ENCODE assay signal across 1 fruit fly cellular context in genomic region chr3R:27987329-27987728, dm6.
TF ChIP-seq lines count a peak whose summit lies in the region.

No protein-coding gene starts in this region.

TF ChIP-seq in whole organism, embryonic, 481 proteins besides CTCF, POLR2A, EP300 and RAD21 (continued from another document and continues in another):
- TF ChIP-seq CkIIα-i1 (GFP tag; IDR thresholded peaks at IDR 0.05; lab: Robert Waterston, UW) (no peak), HLHmδ (GFP tag; optimal IDR thresholded peaks at IDR 0.05; lab: Kevin White, UChicago) (no peak), CG3726 (GFP tag; IDR thresholded peaks at IDR 0.05; lab: Robert Waterston, UW) (no peak), Opbp (GFP tag; IDR thresholded peaks at IDR 0.05; lab: Robert Waterston, UW; ENCODE audit: partially characterized antibody) (no peak), vvl (GFP tag; IDR thresholded peaks at IDR 0.05; lab: Robert Waterston, UW) (peak; percentile 73), CG7271 (tag; optimal IDR thresholded peaks at IDR 0.05; lab: Kevin White, UChicago) (no peak), CG14965 (GFP tag; optimal IDR thresholded peaks at IDR 0.05; lab: Kevin White, UChicago; ENCODE audit: borderline replicate concordance) (no peak), pum (GFP tag; optimal IDR thresholded peaks at IDR 0.05; lab: Kevin White, UChicago) (no peak), Hr51 (GFP tag; optimal IDR thresholded peaks at IDR 0.05; lab: Kevin White, UChicago) (peak in 1 of 2 experiments; percentile 78), Nf-YC (tag; optimal IDR thresholded peaks at IDR 0.05; lab: Kevin White, UChicago) (peak; percentile 17), sens-2 (GFP tag; IDR thresholded peaks at IDR 0.05; lab: Robert Waterston, UW) (peak; percentile 25; the same call in 1 of the 2 replicates), ind (GFP tag; optimal IDR thresholded peaks at IDR 0.05; lab: Kevin White, UChicago) (peak; percentile 65), CG6791 (GFP tag; IDR thresholded peaks at IDR 0.05; lab: Robert Waterston, UW; ENCODE audit: partially characterized antibody) (no peak), kni (GFP tag; optimal IDR thresholded peaks at IDR 0.05; lab: Kevin White, UChicago) (no peak), Hey (tag; optimal IDR thresholded peaks at IDR 0.05; lab: Kevin White, UChicago) (no peak), CG17612 (GFP tag; IDR thresholded peaks at IDR 0.05; lab: Robert Waterston, UW) (peak; percentile 54), CG7786 (GFP tag; optimal IDR thresholded peaks at IDR 0.05; lab: Kevin White, UChicago) (no peak), CG12942 (GFP tag; optimal IDR thresholded peaks at IDR 0.05; lab: Kevin White, UChicago) (peak; percentile 21), CG13894 (tag; optimal IDR thresholded peaks at IDR 0.05; lab: Kevin White, UChicago) (peak; percentile 23), eve (GFP tag; optimal IDR thresholded peaks at IDR 0.05; lab: Kevin White, UChicago) (peak in 1 of 2 experiments; percentile 76), CG2712 (tag; optimal IDR thresholded peaks at IDR 0.05; lab: Kevin White, UChicago) (peak; percentile 71), Xrp1 (GFP tag; IDR thresholded peaks at IDR 0.05; lab: Robert Waterston, UW) (peak; percentile 72), zfh2 (GFP tag; optimal IDR thresholded peaks at IDR 0.05; lab: Kevin White, UChicago) (peak; percentile 2), CG10431 (GFP tag; optimal IDR thresholded peaks at IDR 0.05; lab: Kevin White, UChicago) (no peak), CG2889 (GFP tag; IDR thresholded peaks at IDR 0.05; lab: Robert Waterston, UW) (peak; percentile 62; the same call in 2 of the 3 replicates), CG4707 (GFP tag; optimal IDR thresholded peaks at IDR 0.05; lab: Kevin White, UChicago) (no peak), CG17829 (tag; optimal IDR thresholded peaks at IDR 0.05; lab: Kevin White, UChicago) (peak; percentile 68), wor (GFP tag; IDR thresholded peaks at IDR 0.05; lab: Robert Waterston, UW) (peak; percentile 55; the same call in 1 of the 2 replicates), CG13624 (GFP tag; optimal IDR thresholded peaks at IDR 0.05; lab: Kevin White, UChicago) (no peak), CG17568 (GFP tag; optimal IDR thresholded peaks at IDR 0.05; lab: Kevin White, UChicago) (no peak), seq (GFP tag; IDR thresholded peaks at IDR 0.05; lab: Robert Waterston, UW) (no peak), CG3065 (GFP tag; optimal IDR thresholded peaks at IDR 0.05; lab: Kevin White, UChicago) (no peak), al (GFP tag; IDR thresholded peaks at IDR 0.05; lab: Robert Waterston, UW) (peak; percentile 78), Ptx1 (GFP tag; IDR thresholded peaks at IDR 0.05; lab: Robert Waterston, UW) (peak; percentile 69), stc (GFP tag; IDR thresholded peaks at IDR 0.05; lab: Robert Waterston, UW) (0 out of 2 replicates have a peak, but pooled peaks have one; percentile 38), vfl (GFP tag; optimal IDR thresholded peaks at IDR 0.05; lab: Kevin White, UChicago) (no peak), trem (tag; optimal IDR thresholded peaks at IDR 0.05; lab: Kevin White, UChicago) (peak; percentile 39), CG4424 (GFP tag; optimal IDR thresholded peaks at IDR 0.05; lab: Kevin White, UChicago) (peak; percentile 51), tio (GFP tag; optimal IDR thresholded peaks at IDR 0.05; lab: Kevin White, UChicago) (peak; percentile 75), maf-S (GFP tag; optimal IDR thresholded peaks at IDR 0.05; lab: Kevin White, UChicago) (no peak), CG10959 (GFP tag; IDR thresholded peaks at IDR 0.05; lab: Robert Waterston, UW) (no peak), Rx (GFP tag; IDR thresholded peaks at IDR 0.05; lab: Robert Waterston, UW) (no peak), Adf1 (GFP tag; IDR thresholded peaks at IDR 0.05; lab: Robert Waterston, UW) (peak; percentile 52), mam (GFP tag; optimal IDR thresholded peaks at IDR 0.05; lab: Kevin White, UChicago) (no peak), Ravus (GFP tag; IDR thresholded peaks at IDR 0.05; lab: Robert Waterston, UW) (peak; percentile 7; the same call in 1 of the 2 replicates), slou (GFP tag; optimal IDR thresholded peaks at IDR 0.05; lab: Kevin White, UChicago) (no peak), zen2 (GFP tag; IDR thresholded peaks at IDR 0.05; lab: Robert Waterston, UW; ENCODE audit: partially characterized antibody) (no peak), CG11560 (tag; IDR thresholded peaks at IDR 0.05; lab: Robert Waterston, UW) (no peak), fd102C (GFP tag; optimal IDR thresholded peaks at IDR 0.05; lab: Kevin White, UChicago) (no peak), Pdp1 (GFP tag; optimal IDR thresholded peaks at IDR 0.05; lab: Kevin White, UChicago) (no peak), salm (tag; optimal IDR thresholded peaks at IDR 0.05; lab: Kevin White, UChicago) (no peak), stwl (tag; optimal IDR thresholded peaks at IDR 0.05; lab: Kevin White, UChicago) (no peak), CG11247 (GFP tag; IDR thresholded peaks at IDR 0.05; lab: Robert Waterston, UW) (peak; percentile 59; the same call in 1 of the 2 replicates), klu (GFP tag; IDR thresholded peaks at IDR 0.05; lab: Robert Waterston, UW) (peak; percentile 69), CG17802 (tag; optimal IDR thresholded peaks at IDR 0.05; lab: Kevin White, UChicago) (no peak), exex (tag; optimal IDR thresholded peaks at IDR 0.05; lab: Kevin White, UChicago) (no peak), Kr (GFP tag; optimal IDR thresholded peaks at IDR 0.05; lab: Kevin White, UChicago) (no peak), nerfin-1 (tag; optimal IDR thresholded peaks at IDR 0.05; lab: Kevin White, UChicago) (peak; percentile 10), HHEX (GFP tag; optimal IDR thresholded peaks at IDR 0.05; lab: Kevin White, UChicago) (peak; percentile 59), Doc3 (GFP tag; IDR thresholded peaks at IDR 0.05; lab: Robert Waterston, UW; ENCODE audit: partially characterized antibody) (no peak), tin (GFP tag; optimal IDR thresholded peaks at IDR 0.05; lab: Kevin White, UChicago) (peak; percentile 38), Scr (GFP tag; IDR thresholded peaks at IDR 0.05; lab: Robert Waterston, UW; ENCODE audit: partially characterized antibody) (no peak), CG10366 (GFP tag; IDR thresholded peaks at IDR 0.05; lab: Robert Waterston, UW) (peak; percentile 62), Med (GFP tag; lab: Kevin White, UChicago) (peak; percentile 44), emc (GFP tag; optimal IDR thresholded peaks at IDR 0.05; lab: Kevin White, UChicago) (no peak), z (GFP tag; IDR thresholded peaks at IDR 0.05; lab: Robert Waterston, UW) (no peak), CG6272 (GFP tag; IDR thresholded peaks at IDR 0.05; lab: Robert Waterston, UW) (peak; percentile 44; the same call in 1 of the 2 replicates), sc (optimal IDR thresholded peaks at IDR 0.05; lab: Kevin White, UChicago) (no peak), sc (GFP tag; optimal IDR thresholded peaks at IDR 0.05; lab: Kevin White, UChicago) (no peak), Lpt (GFP tag; optimal IDR thresholded peaks at IDR 0.05; lab: Kevin White, UChicago) (no peak), CG1529 (GFP tag; optimal IDR thresholded peaks at IDR 0.05; lab: Kevin White, UChicago) (peak; percentile 45), CG14441 (GFP tag; IDR thresholded peaks at IDR 0.05; lab: Robert Waterston, UW) (peak; percentile 36; the same call in 1 of the 2 replicates), croc (GFP tag; conservative IDR thresholded peaks at IDR 0.05; lab: Robert Waterston, UW) (peak; percentile 31; the same call in 1 of the 3 replicates), da (GFP tag; optimal IDR thresholded peaks at IDR 0.05; lab: Kevin White, UChicago) (no peak), tgo (GFP tag; IDR thresholded peaks at IDR 0.05; lab: Robert Waterston, UW) (peak; percentile 79), Dip3 (GFP tag; optimal IDR thresholded peaks at IDR 0.05; lab: Kevin White, UChicago) (peak; percentile 19), sisA (GFP tag; IDR thresholded peaks at IDR 0.05; lab: Robert Waterston, UW) (no peak), danr (GFP tag; IDR thresholded peaks at IDR 0.05; lab: Robert Waterston, UW) (peak; percentile 46; the same call in 1 of the 2 replicates), gro (GFP tag; optimal IDR thresholded peaks at IDR 0.05; lab: Kevin White, UChicago) (no peak), tll (GFP tag; optimal IDR thresholded peaks at IDR 0.05; lab: Kevin White, UChicago) (no peak), CG14860 (GFP tag; IDR thresholded peaks at IDR 0.05; lab: Robert Waterston, UW; ENCODE audit: partially characterized antibody) (no peak), Hsf (GFP tag; optimal IDR thresholded peaks at IDR 0.05; lab: Kevin White, UChicago) (peak; percentile 31), CG6175 (GFP tag; IDR thresholded peaks at IDR 0.05; lab: Robert Waterston, UW) (no peak), CG16813 (GFP tag; IDR thresholded peaks at IDR 0.05; lab: Robert Waterston, UW; ENCODE audit: partially characterized antibody) (no peak), oc (tag; optimal IDR thresholded peaks at IDR 0.05; lab: Kevin White, UChicago) (peak; percentile 11), cas (GFP tag; IDR thresholded peaks at IDR 0.05; lab: Robert Waterston, UW) (peak; percentile 67), CG13287 (GFP tag; IDR thresholded peaks at IDR 0.05; lab: Robert Waterston, UW; ENCODE audit: partially characterized antibody) (no peak), Chrac-16 (GFP tag; optimal IDR thresholded peaks at IDR 0.05; lab: Kevin White, UChicago) (peak; percentile 53), Doc2 (GFP tag; IDR thresholded peaks at IDR 0.05; lab: Robert Waterston, UW) (no peak), gcm (GFP tag; optimal IDR thresholded peaks at IDR 0.05; lab: Kevin White, UChicago) (peak; percentile 36), gcm2 (GFP tag; optimal IDR thresholded peaks at IDR 0.05; lab: Kevin White, UChicago) (no peak), Ada2b (GFP tag; IDR thresholded peaks at IDR 0.05; lab: Robert Waterston, UW) (peak; percentile 63), eyg (GFP tag; optimal IDR thresholded peaks at IDR 0.05; lab: Kevin White, UChicago) (no peak), CG43689 (GFP tag; IDR thresholded peaks at IDR 0.05; lab: Robert Waterston, UW) (no peak), CG10209 (GFP tag; optimal IDR thresholded peaks at IDR 0.05; lab: Kevin White, UChicago) (peak; percentile 56), CG42726 (GFP tag; IDR thresholded peaks at IDR 0.05; lab: Robert Waterston, UW; ENCODE audit: partially characterized antibody) (no peak), CG1233 (GFP tag; optimal IDR thresholded peaks at IDR 0.05; lab: Kevin White, UChicago) (no peak), disco-r (GFP tag; optimal IDR thresholded peaks at IDR 0.05; lab: Kevin White, UChicago) (no peak), lab (GFP tag; optimal IDR thresholded peaks at IDR 0.05; lab: Kevin White, UChicago) (peak; percentile 56), CG7928 (GFP tag; optimal IDR thresholded peaks at IDR 0.05; lab: Kevin White, UChicago) (no peak), CG17912 (GFP tag; optimal IDR thresholded peaks at IDR 0.05; lab: Kevin White, UChicago) (no peak), CG30431 (GFP tag; optimal IDR thresholded peaks at IDR 0.05; lab: Kevin White, UChicago) (no peak), CG7556 (GFP tag; optimal IDR thresholded peaks at IDR 0.05; lab: Kevin White, UChicago) (peak; percentile 67), Sox102F (GFP tag; optimal IDR thresholded peaks at IDR 0.05; lab: Kevin White, UChicago) (peak; percentile 74), D (optimal IDR thresholded peaks at IDR 0.05; lab: Kevin White, UChicago) (no peak), D (GFP tag; optimal IDR thresholded peaks at IDR 0.05; lab: Kevin White, UChicago) (no peak), CG4404 (GFP tag; IDR thresholded peaks at IDR 0.05; lab: Robert Waterston, UW) (no peak), CG3163 (GFP tag; optimal IDR thresholded peaks at IDR 0.05; lab: Kevin White, UChicago) (no peak), CG1792 (GFP tag; optimal IDR thresholded peaks at IDR 0.05; lab: Kevin White, UChicago) (no peak), Dad (GFP tag; optimal IDR thresholded peaks at IDR 0.05; lab: Kevin White, UChicago) (no peak), Usf (GFP tag; optimal IDR thresholded peaks at IDR 0.05; lab: Kevin White, UChicago) (no peak), row (GFP tag; IDR thresholded peaks at IDR 0.05; lab: Robert Waterston, UW) (peak; percentile 85), Six4 (GFP tag; optimal IDR thresholded peaks at IDR 0.05; lab: Kevin White, UChicago) (peak; percentile 30), luna (GFP tag; optimal IDR thresholded peaks at IDR 0.05; lab: Kevin White, UChicago) (no peak), CG12391 (tag; optimal IDR thresholded peaks at IDR 0.05; lab: Kevin White, UChicago) (peak; percentile 76), CG31441 (GFP tag; IDR thresholded peaks at IDR 0.05; lab: Robert Waterston, UW) (peak; percentile 74), Side (GFP tag; optimal IDR thresholded peaks at IDR 0.05; lab: Kevin White, UChicago) (no peak), MTF-1 (GFP tag; optimal IDR thresholded peaks at IDR 0.05; lab: Kevin White, UChicago; ENCODE audit: borderline replicate concordance) (no peak), CG2129 (GFP tag; IDR thresholded peaks at IDR 0.05; lab: Robert Waterston, UW; ENCODE audit: partially characterized antibody) (no peak), CG13296 (GFP tag; optimal IDR thresholded peaks at IDR 0.05; lab: Kevin White, UChicago) (no peak), Optix (GFP tag; IDR thresholded peaks at IDR 0.05; lab: Robert Waterston, UW) (peak; percentile 37; the same call in 1 of the 3 replicates), bigmax (GFP tag; optimal IDR thresholded peaks at IDR 0.05; lab: Kevin White, UChicago) (no peak), CG7357 (GFP tag; IDR thresholded peaks at IDR 0.05; lab: Robert Waterston, UW) (peak; percentile 39; the same call in 1 of the 3 replicates), peb (GFP tag; IDR thresholded peaks at IDR 0.05; lab: Robert Waterston, UW) (0 out of 2 replicates have a peak, but pooled peaks have one; percentile 33), gce (GFP tag; IDR thresholded peaks at IDR 0.05; lab: Robert Waterston, UW) (no peak), CG14667 (GFP tag; IDR thresholded peaks at IDR 0.05; lab: Robert Waterston, UW) (peak; percentile 57), CG7372 (GFP tag; IDR thresholded peaks at IDR 0.05; lab: Robert Waterston, UW) (peak; percentile 48), MESR4 (GFP tag; optimal IDR thresholded peaks at IDR 0.05; lab: Kevin White, UChicago) (no peak), ssp (GFP tag; IDR thresholded peaks at IDR 0.05; lab: Robert Waterston, UW) (peak; percentile 63), CG12659 (GFP tag; optimal IDR thresholded peaks at IDR 0.05; lab: Kevin White, UChicago) (peak; percentile 68), mirr (GFP tag; optimal IDR thresholded peaks at IDR 0.05; lab: Kevin White, UChicago) (no peak), CG12236 (GFP tag; optimal IDR thresholded peaks at IDR 0.05; lab: Kevin White, UChicago) (no peak), Vsx1 (GFP tag; optimal IDR thresholded peaks at IDR 0.05; lab: Kevin White, UChicago) (peak; percentile 20)
